Fruit fly (Drosophila melanogaster): ENCODE results near the gene CG31815.

The CG31815 gene

dm6 chr2L:16597798-16598737 lies 7.6 kb upstream of the CG31815 start (continued):
- TF ChIP-seq zfh1 (GFP tag; IDR thresholded peaks at IDR 0.05) (peak; percentile 82), CG2199 (GFP tag; IDR thresholded peaks at IDR 0.05) (no peak), CG13624 (GFP tag; optimal IDR thresholded peaks at IDR 0.05) (no peak)

- TF ChIP-seq Trl (optimal IDR thresholded peaks at IDR 0.05) (no peak), Trl (GFP tag; optimal IDR thresholded peaks at IDR 0.05) (no peak), CG7745 (tag; optimal IDR thresholded peaks at IDR 0.05) (no peak), Spps (tag; optimal IDR thresholded peaks at IDR 0.05) (no peak), CkIIα-i1 (GFP tag; IDR thresholded peaks at IDR 0.05) (no peak), CTCF (GFP tag; optimal IDR thresholded peaks at IDR 0.05) (peak; percentile 69), CG18764 (GFP tag; optimal IDR thresholded peaks at IDR 0.05) (no peak)
These were observed 6.9 kb upstream of the CG31815 start for dm6 chr2L:16598738-16599124.

dm6 chr2L:16601515-16602026 lies 4.1 kb upstream of the CG31815 start:
- TF ChIP-seq zen2 (GFP tag; IDR thresholded peaks at IDR 0.05; ENCODE audit: partially characterized antibody) (peak; percentile 64; the same call in 1 of the 3 replicates), peb (GFP tag; IDR thresholded peaks at IDR 0.05) (no peak), E2f1 (GFP tag; IDR thresholded peaks at IDR 0.05) (no peak), CG12769 (tag; optimal IDR thresholded peaks at IDR 0.05) (peak; percentile 68), Sox102F (GFP tag; optimal IDR thresholded peaks at IDR 0.05) (no peak), abd-A (tag; optimal IDR thresholded peaks at IDR 0.05) (peak; percentile 91), slp2 (GFP tag; optimal IDR thresholded peaks at IDR 0.05) (no peak), Sox100B (GFP tag; optimal IDR thresholded peaks at IDR 0.05) (no peak), trh (GFP tag; optimal IDR thresholded peaks at IDR 0.05) (no peak), shn (GFP tag; optimal IDR thresholded peaks at IDR 0.05) (peak; percentile 34), E2f2 (GFP tag; IDR thresholded peaks at IDR 0.05) (no peak), kay (GFP tag; optimal IDR thresholded peaks at IDR 0.05) (no peak), MBD-R2 (GFP tag; IDR thresholded peaks at IDR 0.05) (no peak), Lim3 (GFP tag; IDR thresholded peaks at IDR 0.05) (no peak), lov (optimal IDR thresholded peaks at IDR 0.05) (no peak), lov (GFP tag; IDR thresholded peaks at IDR 0.05) (peak; percentile 63; the same call in 2 of the 3 replicates), Drgx (GFP tag; IDR thresholded peaks at IDR 0.05) (peak; percentile 96), Fer2 (tag; optimal IDR thresholded peaks at IDR 0.05) (no peak), Deaf1 (tag; optimal IDR thresholded peaks at IDR 0.05) (peak; percentile 100), nom (GFP tag; optimal IDR thresholded peaks at IDR 0.05) (peak; percentile 99), Pdp1 (GFP tag; optimal IDR thresholded peaks at IDR 0.05) (peak in 1 of 2 experiments; percentile 11), Dek (tag; optimal IDR thresholded peaks at IDR 0.05) (no peak), Hr39 (optimal IDR thresholded peaks at IDR 0.05) (no peak), CG3838 (GFP tag; optimal IDR thresholded peaks at IDR 0.05) (no peak), schlank (tag; optimal IDR thresholded peaks at IDR 0.05) (no peak), twi (tag; optimal IDR thresholded peaks at IDR 0.05) (peak; percentile 9), otp (GFP tag; IDR thresholded peaks at IDR 0.05) (no peak), sug (tag; optimal IDR thresholded peaks at IDR 0.05) (peak; percentile 40), CG17612 (GFP tag; IDR thresholded peaks at IDR 0.05) (no peak), CG12104 (GFP tag; optimal IDR thresholded peaks at IDR 0.05) (no peak), Atf-2 (GFP tag; optimal IDR thresholded peaks at IDR 0.05) (no peak), fd64A (GFP tag; optimal IDR thresholded peaks at IDR 0.05) (no peak), Kr (GFP tag; optimal IDR thresholded peaks at IDR 0.05) (no peak), phol (tag; optimal IDR thresholded peaks at IDR 0.05) (no peak), CG8388 (GFP tag; optimal IDR thresholded peaks at IDR 0.05) (no peak), lab (GFP tag; optimal IDR thresholded peaks at IDR 0.05) (peak; percentile 49), dmrt99B (tag; optimal IDR thresholded peaks at IDR 0.05) (no peak), cg (GFP tag; optimal IDR thresholded peaks at IDR 0.05) (peak; percentile 89)
